Worm (Caenorhabditis elegans) whole organism, dauer: ENCODE results near the gene unc-45.

Experiments
- unc-62 ChIP-seq: sonication (generic microtip); optimal IDR thresholded peaks from 2 replicates; lab custom pipeline; 2017; ENCODE audit warnings: missing biosample characterization, missing genetic modification reagents, missing genetic modification characterization

unc-45 gene

ce11 chrIII:523944-524343 lies 32.6 kb downstream of the unc-45 start, which contains the start of gene T22F7.3:
Gene T22F7.3, minus strand, starts transcription at chrIII:524044.
- no peak for TF ChIP-seq unc-62 (GFP tag; lab: Kevin White, UChicago)

ce11 chrIII:526824-527223 lies 35.5 kb downstream of the unc-45 start, which contains the start of gene T22F7.4:
Gene T22F7.4, minus strand, starts transcription at chrIII:526924.
- no peak for TF ChIP-seq unc-62 (GFP tag; lab: Kevin White, UChicago)

ce11 chrIII:530899-531298 lies 39.6 kb downstream of the unc-45 start:
- TF ChIP-seq unc-62 (GFP tag; lab: Kevin White, UChicago): no peak

ce11 chrIII:532152-532551 lies 40.8 kb downstream of the unc-45 start:
- TF ChIP-seq unc-62 (GFP tag; lab: Kevin White, UChicago): no peak

ce11 chrIII:535266-536107 lies 44.1 kb downstream of the unc-45 start:
- no peak for TF ChIP-seq unc-62 (GFP tag; lab: Kevin White, UChicago)

ce11 chrIII:537054-537453 lies 45.7 kb downstream of the unc-45 start:
- no peak for TF ChIP-seq unc-62 (GFP tag; lab: Kevin White, UChicago)

- no peak for TF ChIP-seq unc-62 (GFP tag; lab: Kevin White, UChicago)
Observed at ce11 chrIII:541766-542165, 50.4 kb downstream of the unc-45 start, which contains the start of gene T22F7.1. Gene T22F7.1, plus strand, starts transcription at chrIII:542066.

ce11 chrIII:547709-548108 lies 56.4 kb downstream of the unc-45 start:
- no peak for TF ChIP-seq unc-62 (GFP tag; lab: Kevin White, UChicago)

- TF ChIP-seq unc-62 (GFP tag; lab: Kevin White, UChicago): no peak
Observed at ce11 chrIII:549231-549630, 57.9 kb downstream of the unc-45 start.
